Fruit fly (Drosophila melanogaster) whole organism, embryonic: ENCODE data around the gene Cpr.

Experiments
- B-H2 ChIP-seq: fragments of 200-800 bp; sonication (Bioruptor generic); optimal IDR thresholded peaks from 2 replicates; lab custom pipeline; 2018; ENCODE audit warnings: missing biosample characterization, mild to moderate bottlenecking, missing genetic modification characterization
- CG1024 ChIP-seq: fragments of 200-800 bp; sonication (Bioruptor generic); IDR thresholded peaks from 2 replicates; pipeline ENCODE4 v1.3.6; 2022; ENCODE audit warnings: missing biosample characterization, missing genetic modification characterization
- CG11560 ChIP-seq: fragments of 200-800 bp; sonication (Bioruptor generic); IDR thresholded peaks from 3 replicates; pipeline ENCODE4 v1.3.6; 2022; ENCODE audit warnings: missing biosample characterization, missing genetic modification characterization
- CG12236 ChIP-seq: fragments of 200-800 bp; sonication (Bioruptor generic); optimal IDR thresholded peaks from 2 replicates; lab custom pipeline; 2016; ENCODE audit warnings: missing biosample characterization, missing genetic modification characterization
- CG12744 ChIP-seq: fragments of 200-800 bp; sonication (Bioruptor generic); optimal IDR thresholded peaks from 2 replicates; lab custom pipeline; 2016; ENCODE audit warnings: missing biosample characterization, missing genetic modification characterization
- CG13424 ChIP-seq: fragments of 200-800 bp; sonication (Bioruptor generic); optimal IDR thresholded peaks from 2 replicates; lab custom pipeline; 2019; ENCODE audit warnings: missing biosample characterization, mild to moderate bottlenecking, missing genetic modification characterization, moderate library complexity
- CG13894 ChIP-seq: fragments of 200-800 bp; sonication (Bioruptor generic); optimal IDR thresholded peaks from 3 replicates; lab custom pipeline; 2018; ENCODE audit warnings: missing biosample characterization, mild to moderate bottlenecking, missing genetic modification characterization, moderate library complexity
- CG15011 ChIP-seq: fragments of 200-800 bp; sonication (Bioruptor generic); optimal IDR thresholded peaks from 3 replicates; lab custom pipeline; 2018; ENCODE audit warnings: missing biosample characterization, mild to moderate bottlenecking, missing genetic modification characterization
- CG17328 ChIP-seq: fragments of 200-800 bp; sonication (Bioruptor generic); IDR thresholded peaks from 2 replicates; pipeline ENCODE4 v1.3.6; 2022; ENCODE audit warnings: missing biosample characterization, missing genetic modification characterization
- CG17802 ChIP-seq: fragments of 200-800 bp; sonication (Bioruptor generic); optimal IDR thresholded peaks from 2 replicates; lab custom pipeline; 2018; ENCODE audit warnings: missing biosample characterization, mild to moderate bottlenecking, missing genetic modification characterization, moderate library complexity
- CG2678 ChIP-seq: fragments of 200-800 bp; sonication (Bioruptor generic); optimal IDR thresholded peaks from 3 replicates; lab custom pipeline; 2019; ENCODE audit warnings: missing biosample characterization, mild to moderate bottlenecking, missing genetic modification characterization, moderate library complexity
- CG32532 ChIP-seq: fragments of 200-800 bp; sonication (Bioruptor generic); IDR thresholded peaks from 2 replicates; pipeline ENCODE4 v1.3.6; 2022; ENCODE audit warnings: missing biosample characterization, missing genetic modification characterization
- CG32767 ChIP-seq: fragments of 200-800 bp; sonication (Bioruptor generic); IDR thresholded peaks from 2 replicates; pipeline ENCODE4 v1.3.6; 2022; ENCODE audit warnings: missing biosample characterization, missing genetic modification characterization
- CG32772 ChIP-seq: fragments of 200-800 bp; sonication (Bioruptor generic); IDR thresholded peaks from 2 replicates; pipeline ENCODE4 v1.3.6; 2022; ENCODE audit warnings: missing biosample characterization, missing genetic modification characterization
- CG42726 ChIP-seq: fragments of 200-800 bp; sonication (Bioruptor generic); IDR thresholded peaks from 2 replicates; pipeline ENCODE4 v1.3.6; 2022; ENCODE audit warnings: missing biosample characterization, missing genetic modification characterization; ENCODE audit not compliant: partially characterized antibody
- CG7745 ChIP-seq: fragments of 200-800 bp; sonication (Bioruptor generic); optimal IDR thresholded peaks from 2 replicates; lab custom pipeline; 2018; ENCODE audit warnings: missing biosample characterization, mild to moderate bottlenecking, missing genetic modification characterization, moderate library complexity
- CG7928 ChIP-seq: fragments of 200-800 bp; sonication (Bioruptor generic); optimal IDR thresholded peaks from 2 replicates; lab custom pipeline; 2017; ENCODE audit warnings: missing biosample characterization, mild to moderate bottlenecking, missing genetic modification characterization
- CG7987 ChIP-seq: fragments of 200-800 bp; sonication (Bioruptor generic); optimal IDR thresholded peaks from 2 replicates; lab custom pipeline; 2018; ENCODE audit warnings: missing biosample characterization, mild to moderate bottlenecking, missing genetic modification characterization, moderate library complexity
- CG8944 ChIP-seq: fragments of 200-800 bp; sonication (Bioruptor generic); optimal IDR thresholded peaks from 3 replicates; lab custom pipeline; 2016; ENCODE audit warnings: missing biosample characterization, missing genetic modification characterization
- CTCF ChIP-seq: fragments of 200-800 bp; sonication (Bioruptor generic); optimal IDR thresholded peaks from 2 replicates; lab custom pipeline; 2017; ENCODE audit warnings: missing biosample characterization, mild to moderate bottlenecking, missing genetic modification characterization, moderate library complexity
- CoRest ChIP-seq: fragments of 200-800 bp; sonication (Bioruptor generic); optimal IDR thresholded peaks from 3 replicates; lab custom pipeline; 2018; ENCODE audit warnings: missing biosample characterization, mild to moderate bottlenecking, missing genetic modification characterization, moderate library complexity
- Dref ChIP-seq: fragments of 200-800 bp; sonication (Bioruptor generic); IDR thresholded peaks from 2 replicates; pipeline ENCODE4 v1.3.6; 2022; ENCODE audit warnings: missing biosample characterization, missing genetic modification characterization
- ERR ChIP-seq: fragments of 200-800 bp; sonication (Bioruptor generic); optimal IDR thresholded peaks from 2 replicates; lab custom pipeline; 2016; ENCODE audit warnings: missing biosample characterization, missing genetic modification characterization
- Fer1 ChIP-seq: fragments of 200-800 bp; sonication (Bioruptor generic); optimal IDR thresholded peaks from 2 replicates; lab custom pipeline; 2017; ENCODE audit warnings: missing biosample characterization, mild to moderate bottlenecking, missing genetic modification characterization
- NC2α ChIP-seq: fragments of 200-800 bp; sonication (Bioruptor generic); optimal IDR thresholded peaks from 2 replicates; lab custom pipeline; 2016; ENCODE audit warnings: missing biosample characterization, missing genetic modification characterization
- NC2β ChIP-seq: fragments of 200-800 bp; sonication (Bioruptor generic); optimal IDR thresholded peaks from 2 replicates; lab custom pipeline; 2016; ENCODE audit warnings: missing biosample characterization, missing genetic modification characterization
- Pdp1 ChIP-seq, 2 experiments: fragments of 200-800 bp; sonication (Bioruptor generic); optimal IDR thresholded peaks; 3 replicates each; lab custom pipeline; 2016; ENCODE audit warnings: missing biosample characterization in 2 of 2, missing genetic modification characterization in 2 of 2, mild to moderate bottlenecking in 1 of 2, moderate library complexity in 1 of 2
- Six4 ChIP-seq: fragments of 200-800 bp; sonication (Bioruptor generic); optimal IDR thresholded peaks from 2 replicates; lab custom pipeline; 2016; ENCODE audit warnings: missing biosample characterization, missing genetic modification characterization
- Taf1 ChIP-seq: fragments of 200-800 bp; sonication (Bioruptor generic); IDR thresholded peaks from 2 replicates; pipeline ENCODE4 v1.3.6; 2022; ENCODE audit warnings: missing biosample characterization, missing genetic modification characterization
- Trl ChIP-seq, 3 experiments: fragments of >200 bp in 2 of 3; fragments of 200-800 bp in 1 of 3; sonication (Bioruptor generic) in 1 of 3; optimal IDR thresholded peaks; 2 replicates in 1 of 3; 3 replicates in 2 of 3; lab custom pipeline; 2016 to 2017; ENCODE audit warnings: missing biosample characterization in 1 of 3, missing genetic modification characterization in 1 of 3
- Xbp1 ChIP-seq: fragments of 200-800 bp; sonication (Bioruptor generic); optimal IDR thresholded peaks from 3 replicates; lab custom pipeline; 2016; ENCODE audit warnings: missing biosample characterization, mild to moderate bottlenecking, missing genetic modification characterization
- bbx ChIP-seq: fragments of 200-800 bp; sonication (Bioruptor generic); IDR thresholded peaks from 2 replicates; pipeline ENCODE4 v1.3.6; 2022; ENCODE audit warnings: missing biosample characterization, missing genetic modification characterization; ENCODE audit not compliant: partially characterized antibody
- bcd ChIP-seq: fragments of 200-800 bp; sonication (Bioruptor generic); optimal IDR thresholded peaks from 2 replicates; lab custom pipeline; 2017; ENCODE audit warnings: missing biosample characterization, mild to moderate bottlenecking, missing genetic modification characterization
- bigmax ChIP-seq: fragments of 200-800 bp; sonication (Bioruptor generic); optimal IDR thresholded peaks from 2 replicates; lab custom pipeline; 2018; ENCODE audit warnings: missing biosample characterization, mild to moderate bottlenecking, missing genetic modification characterization
- caup ChIP-seq: fragments of 200-800 bp; sonication (Bioruptor generic); optimal IDR thresholded peaks from 3 replicates; lab custom pipeline; 2017; ENCODE audit warnings: missing biosample characterization, mild to moderate bottlenecking, missing genetic modification characterization, moderate library complexity; ENCODE audit not compliant: severe bottlenecking
- chn ChIP-seq: fragments of 200-800 bp; sonication (Bioruptor generic); optimal IDR thresholded peaks from 2 replicates; lab custom pipeline; 2016; ENCODE audit warnings: missing biosample characterization, missing genetic modification characterization
- dm ChIP-seq: fragments of 200-800 bp; sonication (Bioruptor generic); optimal IDR thresholded peaks from 3 replicates; lab custom pipeline; 2016; ENCODE audit warnings: missing biosample characterization, missing genetic modification characterization
- eve ChIP-seq, 2 experiments: fragments of >200 bp; optimal IDR thresholded peaks; 2 replicates each; lab custom pipeline; 2017; ENCODE audit warnings: missing biosample characterization in 2 of 2, missing genetic modification characterization in 2 of 2
- eyg ChIP-seq: fragments of 200-800 bp; sonication (Bioruptor generic); optimal IDR thresholded peaks from 3 replicates; lab custom pipeline; 2016; ENCODE audit warnings: missing biosample characterization, missing genetic modification characterization
- p53 ChIP-seq: fragments of 200-800 bp; sonication (Bioruptor generic); optimal IDR thresholded peaks from 2 replicates; lab custom pipeline; 2016; ENCODE audit warnings: missing biosample characterization, missing genetic modification characterization
- prd ChIP-seq, 3 experiments: fragments of >200 bp in 2 of 3; fragments of 200-800 bp in 1 of 3; sonication (Bioruptor generic) in 1 of 3; optimal IDR thresholded peaks in 2 of 3; IDR thresholded peaks in 1 of 3; 2 replicates in 2 of 3; 3 replicates in 1 of 3; pipeline versions ENCODE4 v1.3.6 to Lab custom; 2017 to 2022; ENCODE audit warnings: missing biosample characterization in 1 of 3, missing genetic modification characterization in 1 of 3
- rib ChIP-seq: fragments of 200-800 bp; sonication (Bioruptor generic); IDR thresholded peaks from 2 replicates; pipeline ENCODE4 v1.3.6; 2022; ENCODE audit warnings: missing biosample characterization, missing genetic modification characterization
- sisA ChIP-seq: fragments of 200-800 bp; sonication (Bioruptor generic); IDR thresholded peaks from 2 replicates; pipeline ENCODE4 v1.3.6; 2022; ENCODE audit warnings: missing biosample characterization, missing genetic modification characterization
- slou ChIP-seq: fragments of 200-800 bp; sonication (Bioruptor generic); optimal IDR thresholded peaks from 3 replicates; lab custom pipeline; 2016; ENCODE audit warnings: missing biosample characterization, missing genetic modification characterization
- slp2 ChIP-seq: fragments of 200-800 bp; sonication (Bioruptor generic); optimal IDR thresholded peaks from 2 replicates; lab custom pipeline; 2016; ENCODE audit warnings: missing biosample characterization, missing genetic modification characterization
- sna ChIP-seq: fragments of 200-800 bp; sonication (Bioruptor generic); IDR thresholded peaks from 2 replicates; pipeline ENCODE4 v1.3.6; 2022; ENCODE audit warnings: missing biosample characterization, missing genetic modification characterization; ENCODE audit not compliant: partially characterized antibody
- zen ChIP-seq: fragments of 200-800 bp; sonication (Bioruptor generic); optimal IDR thresholded peaks from 3 replicates; lab custom pipeline; 2018; ENCODE audit warnings: missing biosample characterization, mild to moderate bottlenecking, missing genetic modification characterization, moderate library complexity
- zf30C ChIP-seq: fragments of 200-800 bp; sonication (Bioruptor generic); optimal IDR thresholded peaks from 3 replicates; lab custom pipeline; 2018; ENCODE audit warnings: missing biosample characterization, mild to moderate bottlenecking, missing genetic modification characterization

Cpr gene

DNA sequence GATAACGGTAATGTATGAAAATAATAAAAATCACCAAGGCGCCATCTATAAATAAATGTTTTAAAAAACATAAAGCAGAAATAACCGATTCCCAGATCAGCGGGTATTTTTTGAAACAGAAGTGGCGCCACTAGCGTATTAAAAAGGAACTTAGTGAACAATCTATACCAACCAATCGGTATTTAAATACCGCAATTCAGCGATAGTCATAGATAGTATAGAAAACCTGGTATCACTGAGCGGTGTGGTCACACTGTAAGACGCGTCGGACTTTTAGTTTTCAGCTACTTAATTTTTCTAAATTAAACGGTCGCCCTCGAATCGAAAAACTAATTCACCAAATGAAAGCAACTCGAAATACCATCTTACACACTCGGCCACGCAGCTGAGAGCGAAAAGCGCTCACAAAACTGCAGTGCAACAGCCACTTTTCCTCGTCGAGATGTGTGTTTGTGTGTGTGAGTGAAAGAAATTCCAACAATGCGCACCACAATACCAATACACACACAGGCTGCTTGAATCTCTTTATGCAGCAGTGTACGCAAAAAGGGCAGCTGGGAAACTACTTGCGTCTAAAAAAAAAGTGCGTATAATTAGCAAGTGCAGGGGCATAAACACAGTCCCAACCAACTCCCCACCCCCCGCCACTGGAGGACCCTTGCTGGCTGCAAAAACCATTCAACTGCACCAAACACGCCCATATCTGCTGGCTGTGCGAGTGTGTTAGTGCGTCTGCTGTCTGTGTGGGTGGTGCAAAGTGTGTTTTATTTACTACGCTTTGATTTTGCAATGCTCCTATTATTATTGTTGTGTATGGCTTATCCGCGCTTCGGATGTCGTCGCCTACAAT is 14.9 kb upstream of the Cpr start, which contains the start of gene PDZ-GEF (continued):
- TF ChIP-seq Taf1 (GFP tag; lab: Robert Waterston, UW) (no peak), CG32767 (GFP tag; lab: Robert Waterston, UW) (peak; percentile 54; the same call in 1 of the 2 replicates), slp2 (GFP tag; lab: Kevin White, UChicago) (peak; percentile 3), dm (GFP tag; lab: Kevin White, UChicago) (peak; percentile 26), NC2α (GFP tag; lab: Kevin White, UChicago) (peak; percentile 37), Dref (GFP tag; lab: Robert Waterston, UW) (peak; percentile 50), Pdp1 (GFP tag; optimal IDR thresholded peaks at IDR 0.05; lab: Kevin White, UChicago) (peak in 1 of 2 experiments; percentile 34), CoRest (tag; lab: Kevin White, UChicago) (no peak), rib (GFP tag; lab: Robert Waterston, UW) (no peak), caup (GFP tag; lab: Kevin White, UChicago) (peak; percentile 49), zen (tag; lab: Kevin White, UChicago) (peak; percentile 68), CG42726 (GFP tag; lab: Robert Waterston, UW) (peak; percentile 51; the same call in 1 of the 2 replicates), CG32532 (GFP tag; lab: Robert Waterston, UW) (peak; percentile 81), slou (GFP tag; lab: Kevin White, UChicago) (peak; percentile 0), CG13424 (tag; lab: Kevin White, UChicago) (no peak), Six4 (peak; percentile 4), Xbp1 (peak; percentile 77), CG11560 (tag; lab: Robert Waterston, UW) (no peak), CG12744 (GFP tag; lab: Kevin White, UChicago) (no peak), zf30C (GFP tag; lab: Kevin White, UChicago) (no peak), CG32772 (GFP tag; lab: Robert Waterston, UW) (peak; percentile 8; the same call in 1 of the 2 replicates), B-H2 (GFP tag; lab: Kevin White, UChicago) (no peak), bcd (peak; percentile 38), CG2678 (no peak), ERR (GFP tag; lab: Kevin White, UChicago) (no peak), CG17802 (tag; lab: Kevin White, UChicago) (no peak), sna (GFP tag; lab: Robert Waterston, UW) (peak; percentile 57; the same call in 1 of the 2 replicates), prd (optimal IDR thresholded peaks at IDR 0.05; lab: Kevin White, UChicago) (no peak), prd (GFP tag; IDR thresholded peaks at IDR 0.05; lab: Robert Waterston, UW) (peak; percentile 60), Trl (optimal IDR thresholded peaks at IDR 0.05; lab: Kevin White, UChicago) (no peak), Trl (GFP tag; optimal IDR thresholded peaks at IDR 0.05; lab: Kevin White, UChicago) (peak; percentile 75), CTCF (GFP tag; lab: Kevin White, UChicago) (peak; percentile 98), CG1024 (GFP tag; lab: Robert Waterston, UW) (0 out of 2 replicates have a peak, but pooled peaks have one; percentile 21), NC2β (GFP tag; lab: Kevin White, UChicago) (peak; percentile 67), bigmax (GFP tag; lab: Kevin White, UChicago) (no peak), CG8944 (GFP tag; lab: Kevin White, UChicago) (peak; percentile 49), CG17328 (GFP tag; lab: Robert Waterston, UW) (peak; percentile 50; the same call in 1 of the 2 replicates), eve (GFP tag; optimal IDR thresholded peaks at IDR 0.05; lab: Kevin White, UChicago) (no peak), Fer1 (GFP tag; lab: Kevin White, UChicago) (peak; percentile 24), CG7987 (GFP tag; lab: Kevin White, UChicago) (peak; percentile 32), CG15011 (GFP tag; lab: Kevin White, UChicago) (no peak), chn (peak; percentile 55), p53 (GFP tag; lab: Kevin White, UChicago) (peak; percentile 69), eyg (GFP tag; lab: Kevin White, UChicago) (peak; percentile 24), bbx (GFP tag; lab: Robert Waterston, UW) (peak; percentile 53; the same call in 1 of the 2 replicates), CG13894 (no peak), CG7928 (GFP tag; lab: Kevin White, UChicago) (no peak), sisA (GFP tag; lab: Robert Waterston, UW) (peak; percentile 62), CG7745 (tag; lab: Kevin White, UChicago) (peak; percentile 15), CG12236 (peak; percentile 19)
